Worm (Caenorhabditis elegans) whole organism, L4/young adult: ENCODE results near the gene frpr-6.

Experiments used
- W03F9.2 ChIP-seq: fragments of 150-350 bp; optimal IDR thresholded peaks from 2 replicates; lab custom pipeline; 2014; ENCODE audit warnings: missing biosample characterization, missing genetic modification characterization
- dao-5 ChIP-seq: sonication (generic microtip); optimal IDR thresholded peaks from 2 replicates; lab custom pipeline; 2016; ENCODE audit warnings: missing genotype, missing genetic modification characterization, moderate library complexity, missing compliant biosample characterization
- him-1 ChIP-seq: sonication (generic microtip); optimal IDR thresholded peaks from 2 replicates; lab custom pipeline; 2016; ENCODE audit warnings: missing genotype, missing genetic modification reagents, missing genetic modification characterization, missing compliant biosample characterization

DNA sequence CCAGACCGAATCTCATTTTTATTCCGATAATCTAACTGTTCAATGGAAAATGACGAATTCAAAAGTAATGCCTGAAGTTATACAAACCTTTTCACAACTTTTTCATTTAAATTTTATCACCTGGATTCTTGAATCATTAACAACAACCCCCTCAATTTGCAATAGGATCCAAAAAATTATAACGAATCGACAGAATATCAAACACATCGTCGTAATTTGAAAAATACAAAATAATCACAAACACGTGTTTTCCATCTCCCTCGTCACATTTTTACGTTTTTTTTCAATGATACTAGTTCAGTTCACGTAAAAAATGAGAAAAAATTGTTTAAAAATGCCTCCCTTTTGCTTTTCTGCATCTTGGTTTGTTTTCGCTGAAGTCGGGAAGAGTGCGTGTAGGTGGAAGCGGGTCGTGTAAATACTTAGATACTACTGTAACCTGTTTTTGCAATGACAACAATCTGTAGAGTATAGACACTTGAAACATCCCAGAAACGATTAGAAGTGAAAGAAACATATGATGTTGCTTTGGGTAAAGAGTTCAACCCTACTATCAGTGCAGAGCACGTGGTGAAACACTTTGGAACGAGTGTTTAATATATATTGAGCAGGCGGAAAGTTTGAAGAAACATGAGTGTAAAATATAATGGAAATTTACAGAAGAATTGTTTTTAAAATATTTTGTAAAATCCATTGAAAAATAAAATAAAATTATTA is 27.5 kb downstream of the frpr-6 start, which contains the start of gene oac-50:
- TF ChIP-seq dao-5 (tag; lab: Kevin White, UChicago) (no peak), W03F9.2 (tag; lab: Kevin White, UChicago) (no peak), him-1 (tag; lab: Kevin White, UChicago) (no peak)
